Fruit fly (Drosophila melanogaster) whole organism, wandering third instar larva: Measurements from ENCODE around the gene Nle.

ENCODE experiments used
- Abd-B ChIP-seq: fragments of >200 bp; optimal IDR thresholded peaks from 2 replicates; lab custom pipeline; 2017; ENCODE audit warnings: missing biosample characterization, missing genetic modification characterization
- CG32264 ChIP-seq: fragments of 200-800 bp; sonication (Bioruptor generic); optimal IDR thresholded peaks from 2 replicates; lab custom pipeline; 2016; ENCODE audit warnings: missing biosample characterization, missing genetic modification characterization
- CG9705 ChIP-seq: fragments of 200-800 bp; sonication (Bioruptor generic); optimal IDR thresholded peaks from 2 replicates; lab custom pipeline; 2018; ENCODE audit warnings: missing biosample characterization, mild to moderate bottlenecking, missing genetic modification characterization
- CrebA ChIP-seq: fragments of 200-800 bp; sonication (Bioruptor generic); optimal IDR thresholded peaks from 2 replicates; lab custom pipeline; 2016; ENCODE audit warnings: missing biosample characterization, mild to moderate bottlenecking, missing genetic modification characterization, borderline replicate concordance
- Dfd ChIP-seq: fragments of >200 bp; optimal IDR thresholded peaks from 2 replicates; lab custom pipeline; 2017; ENCODE audit warnings: missing biosample characterization, missing genetic modification characterization
- Dif ChIP-seq: fragments of 200-275, 200-300 bp; sonication (Bioruptor generic); optimal IDR thresholded peaks from 2 replicates; lab custom pipeline; 2018; ENCODE audit warnings: missing biosample characterization, missing genetic modification characterization; ENCODE audit not compliant: partially characterized antibody
- GATAd ChIP-seq: sonication (Bioruptor generic); optimal IDR thresholded peaks from 2 replicates; lab custom pipeline; 2016; ENCODE audit warnings: missing biosample characterization, missing genetic modification characterization
- HLH106 ChIP-seq: fragments of 200-800 bp; optimal IDR thresholded peaks from 3 replicates; lab custom pipeline; 2019; ENCODE audit warnings: missing biosample characterization, mild to moderate bottlenecking, missing genetic modification characterization, moderate library complexity
- Hnf4 ChIP-seq: fragments of 200-800 bp; sonication (Bioruptor generic); optimal IDR thresholded peaks from 2 replicates; lab custom pipeline; 2016; ENCODE audit warnings: missing biosample characterization, mild to moderate bottlenecking, missing genetic modification characterization
- Hr78 ChIP-seq: fragments of >200 bp; optimal IDR thresholded peaks from 2 replicates; lab custom pipeline; 2017; ENCODE audit warnings: missing biosample characterization, missing genetic modification characterization
- Hr83 ChIP-seq: fragments of 200-300 bp; sonication (Bioruptor generic); optimal IDR thresholded peaks from 2 replicates; lab custom pipeline; 2016; ENCODE audit warnings: missing biosample characterization, mild to moderate bottlenecking, missing genetic modification characterization, moderate library complexity; ENCODE audit not compliant: poor library complexity, severe bottlenecking
- Jra ChIP-seq: sonication (Bioruptor generic); optimal IDR thresholded peaks from 2 replicates; lab custom pipeline; 2016; ENCODE audit warnings: missing biosample characterization, missing genetic modification characterization
- Mio ChIP-seq: sonication (Bioruptor generic); optimal IDR thresholded peaks from 2 replicates; lab custom pipeline; 2016; ENCODE audit warnings: missing biosample characterization, missing genetic modification characterization
- Myc ChIP-seq: fragments of >200 bp; optimal IDR thresholded peaks from 2 replicates; lab custom pipeline; 2017
- N ChIP-seq: fragments of >200 bp; optimal IDR thresholded peaks from 2 replicates; lab custom pipeline; 2018; ENCODE audit warnings: missing biosample characterization, missing external identifiers, missing genetic modification characterization
- OdsH ChIP-seq: fragments of 200-800 bp; sonication (Bioruptor generic); optimal IDR thresholded peaks from 2 replicates; lab custom pipeline; 2016; ENCODE audit warnings: missing biosample characterization, mild to moderate bottlenecking, missing genetic modification characterization
- Rel ChIP-seq, 2 experiments: fragments of 200-800 bp; sonication (Bioruptor generic) in 1 of 2; optimal IDR thresholded peaks; 2 replicates in 1 of 2; 3 replicates in 1 of 2; lab custom pipeline; 2016 to 2019; ENCODE audit warnings: mild to moderate bottlenecking in 2 of 2, missing biosample characterization in 2 of 2, missing genetic modification characterization in 2 of 2, moderate library complexity in 1 of 2
- Sp1 ChIP-seq: fragments of 200-800 bp; sonication (Bioruptor generic); optimal IDR thresholded peaks from 3 replicates; lab custom pipeline; 2019; ENCODE audit warnings: missing biosample characterization, mild to moderate bottlenecking, missing genetic modification characterization, moderate library complexity
- Vsx2 ChIP-seq: fragments of 200-300, 225-300 bp; sonication (Bioruptor generic); optimal IDR thresholded peaks from 2 replicates; lab custom pipeline; 2018; ENCODE audit warnings: missing biosample characterization, missing genetic modification characterization; ENCODE audit not compliant: partially characterized antibody
- br ChIP-seq: fragments of 200-800 bp; sonication (Bioruptor generic); optimal IDR thresholded peaks from 2 replicates; lab custom pipeline; 2016; ENCODE audit warnings: missing biosample characterization, missing genetic modification characterization
- brk ChIP-seq: fragments of 200-800 bp; sonication (Bioruptor generic); optimal IDR thresholded peaks from 2 replicates; lab custom pipeline; 2016; ENCODE audit warnings: missing biosample characterization, mild to moderate bottlenecking, missing genetic modification characterization
- dl ChIP-seq, 2 experiments: fragments of 175-275, 200-275 bp in 1 of 2; fragments of 200-275 bp in 1 of 2; sonication (Bioruptor generic); optimal IDR thresholded peaks; lab custom pipeline; 2018; ENCODE audit warnings: mild to moderate bottlenecking in 2 of 2, missing biosample characterization in 2 of 2, missing genetic modification characterization in 2 of 2, moderate library complexity in 2 of 2; ENCODE audit not compliant: partially characterized antibody in 2 of 2, insufficient read depth in 1 of 2
- dmrt93B ChIP-seq: fragments of 200-800 bp; sonication (Bioruptor generic); optimal IDR thresholded peaks from 2 replicates; lab custom pipeline; 2018; ENCODE audit warnings: missing biosample characterization, mild to moderate bottlenecking, missing genetic modification characterization
- dsf ChIP-seq: sonication (Bioruptor generic); optimal IDR thresholded peaks from 2 replicates; lab custom pipeline; 2016; ENCODE audit warnings: missing biosample characterization, missing genetic modification characterization, borderline replicate concordance
- ey ChIP-seq: fragments of 200-800 bp; sonication (Bioruptor generic); optimal IDR thresholded peaks from 2 replicates; lab custom pipeline; 2016; ENCODE audit warnings: missing biosample characterization, missing genetic modification characterization
- foxo ChIP-seq, 2 experiments: fragments of 200-800 bp; sonication (Bioruptor generic); optimal IDR thresholded peaks; 2 replicates in 1 of 2; 3 replicates in 1 of 2; lab custom pipeline; 2016 to 2017; ENCODE audit warnings: missing biosample characterization in 2 of 2, missing genetic modification characterization in 2 of 2
- fru ChIP-seq: fragments of 200-800 bp; sonication (Bioruptor generic); optimal IDR thresholded peaks from 3 replicates; lab custom pipeline; 2016; ENCODE audit warnings: missing biosample characterization, mild to moderate bottlenecking, missing genetic modification characterization
- h ChIP-seq: fragments of 200-800 bp; sonication (Bioruptor generic); optimal IDR thresholded peaks from 3 replicates; lab custom pipeline; 2016; ENCODE audit warnings: missing biosample characterization, mild to moderate bottlenecking, missing genetic modification characterization
- jim ChIP-seq: fragments of 175-275, 200-325 bp; sonication (Bioruptor generic); optimal IDR thresholded peaks from 2 replicates; lab custom pipeline; 2016; ENCODE audit warnings: missing biosample characterization, mild to moderate bottlenecking, missing genetic modification characterization
- lola ChIP-seq: fragments of >200 bp; optimal IDR thresholded peaks from 2 replicates; lab custom pipeline; 2017; ENCODE audit warnings: missing biosample characterization, missing genetic modification characterization
- pan ChIP-seq: fragments of >200 bp; optimal IDR thresholded peaks from 2 replicates; lab custom pipeline; 2017
- psq ChIP-seq: fragments of 200-800 bp; sonication (Bioruptor generic); optimal IDR thresholded peaks from 3 replicates; lab custom pipeline; 2017; ENCODE audit warnings: missing biosample characterization, mild to moderate bottlenecking, missing genetic modification characterization, moderate library complexity
- rgr ChIP-seq: fragments of 200-800 bp; sonication (Bioruptor generic); optimal IDR thresholded peaks from 3 replicates; lab custom pipeline; 2016; ENCODE audit warnings: missing biosample characterization, mild to moderate bottlenecking, missing genetic modification characterization
- sage ChIP-seq: fragments of 200-800 bp; sonication (Bioruptor generic); optimal IDR thresholded peaks from 2 replicates; lab custom pipeline; 2016; ENCODE audit warnings: missing biosample characterization, mild to moderate bottlenecking, missing genetic modification characterization
- sv ChIP-seq: fragments of 200-800 bp; sonication (Bioruptor generic); optimal IDR thresholded peaks from 3 replicates; lab custom pipeline; 2016; ENCODE audit warnings: missing biosample characterization, missing genetic modification characterization
- tai ChIP-seq: sonication (Bioruptor generic); optimal IDR thresholded peaks from 2 replicates; lab custom pipeline; 2016; ENCODE audit warnings: missing biosample characterization, missing genetic modification characterization
- usp ChIP-seq: fragments of >200 bp; optimal IDR thresholded peaks from 2 replicates; lab custom pipeline; 2017; ENCODE audit warnings: missing biosample characterization, missing genetic modification characterization
- woc ChIP-seq: sonication (Bioruptor generic); optimal IDR thresholded peaks from 2 replicates; lab custom pipeline; 2016; ENCODE audit warnings: missing biosample characterization, mild to moderate bottlenecking, missing genetic modification characterization

The Nle gene

dm6 chr2L:559770-560567 lies 8.0 kb downstream of the Nle start, which contains the start of gene rempA:
rempA (minus strand) TSS chr2L:560310.
- TF ChIP-seq Dfd (GFP tag; lab: Kevin White, UChicago) (no peak), brk (no peak), Abd-B (no peak), OdsH (GFP tag; lab: Kevin White, UChicago) (no peak), CG32264 (no peak), sage (no peak), jim (GFP tag; lab: Kevin White, UChicago) (no peak), Vsx2 (GFP tag; lab: Kevin White, UChicago) (no peak), dl (GFP tag; optimal IDR thresholded peaks at IDR 0.05; lab: Kevin White, UChicago; ENCODE audit: insufficient read depth in 1 of 2, partially characterized antibody in 2 of 2) (no peak), rgr (no peak), Hr83 (no peak), N (GFP tag; lab: Kevin White, UChicago) (no peak)

dm6 chr2L:559311-559710 lies 8.6 kb downstream of the Nle start, which contains the start of gene Tspo:
Tspo (plus strand) TSS chr2L:559612.
- TF ChIP-seq Mio (no peak), br (GFP tag; lab: Kevin White, UChicago) (no peak), Dfd (GFP tag; lab: Kevin White, UChicago) (no peak), tai (GFP tag; lab: Kevin White, UChicago) (no peak), dsf (GFP tag; lab: Kevin White, UChicago) (no peak), Hr83 (peak; percentile 6), sage (no peak), fru (GFP tag; lab: Kevin White, UChicago) (no peak), psq (no peak), h (no peak), GATAd (GFP tag; lab: Kevin White, UChicago) (no peak), CG9705 (GFP tag; lab: Kevin White, UChicago) (no peak), Vsx2 (GFP tag; lab: Kevin White, UChicago) (no peak), Rel (GFP tag; optimal IDR thresholded peaks at IDR 0.05; lab: Kevin White, UChicago) (no peak), Rel (tag; optimal IDR thresholded peaks at IDR 0.05; lab: Kevin White, UChicago) (peak; percentile 58), woc (GFP tag; lab: Kevin White, UChicago) (peak; percentile 71), usp (GFP tag; lab: Kevin White, UChicago) (no peak), lola (GFP tag; lab: Kevin White, UChicago) (no peak), rgr (no peak), OdsH (GFP tag; lab: Kevin White, UChicago) (peak; percentile 8), dmrt93B (GFP tag; lab: Kevin White, UChicago) (no peak), Dif (GFP tag; lab: Kevin White, UChicago) (peak; percentile 14), N (GFP tag; lab: Kevin White, UChicago) (peak; percentile 8), sv (GFP tag; lab: Kevin White, UChicago) (no peak), Myc (peak; percentile 96), Jra (GFP tag; lab: Kevin White, UChicago) (no peak), HLH106 (tag; lab: Kevin White, UChicago) (peak; percentile 1), foxo (GFP tag; optimal IDR thresholded peaks at IDR 0.05; lab: Kevin White, UChicago) (no peak), brk (no peak), jim (GFP tag; lab: Kevin White, UChicago) (no peak)
- TF ChIP-seq, all 38 proteins: peak for 8

- TF ChIP-seq Hr78 (GFP tag; lab: Kevin White, UChicago) (no peak), Mio (no peak), Dif (GFP tag; lab: Kevin White, UChicago) (peak; percentile 69), Rel (GFP tag; optimal IDR thresholded peaks at IDR 0.05; lab: Kevin White, UChicago) (peak; percentile 27), Rel (tag; optimal IDR thresholded peaks at IDR 0.05; lab: Kevin White, UChicago) (peak; percentile 74), ey (no peak), psq (no peak), GATAd (GFP tag; lab: Kevin White, UChicago) (no peak), lola (GFP tag; lab: Kevin White, UChicago) (no peak), fru (GFP tag; lab: Kevin White, UChicago) (no peak), CrebA (no peak), Hr83 (peak; percentile 61), sage (no peak), jim (GFP tag; lab: Kevin White, UChicago) (no peak), foxo (GFP tag; optimal IDR thresholded peaks at IDR 0.05; lab: Kevin White, UChicago) (no peak), CG9705 (GFP tag; lab: Kevin White, UChicago) (no peak), Abd-B (no peak), Dfd (GFP tag; lab: Kevin White, UChicago) (no peak), N (GFP tag; lab: Kevin White, UChicago) (no peak), rgr (peak; percentile 2), Hnf4 (GFP tag; lab: Kevin White, UChicago) (no peak), OdsH (GFP tag; lab: Kevin White, UChicago) (peak; percentile 43), pan (no peak), sv (GFP tag; lab: Kevin White, UChicago) (no peak), woc (GFP tag; lab: Kevin White, UChicago) (no peak), h (peak; percentile 51), Myc (no peak), Sp1 (GFP tag; lab: Kevin White, UChicago) (peak; percentile 26), Vsx2 (GFP tag; lab: Kevin White, UChicago) (no peak), usp (GFP tag; lab: Kevin White, UChicago) (no peak), dl (GFP tag; optimal IDR thresholded peaks at IDR 0.05; lab: Kevin White, UChicago; ENCODE audit: insufficient read depth in 1 of 2, partially characterized antibody in 2 of 2) (peak; percentile 35 to 39), HLH106 (tag; lab: Kevin White, UChicago) (no peak), brk (no peak), Jra (GFP tag; lab: Kevin White, UChicago) (peak; percentile 91)
Observed at dm6 chr2L:552432-552929, 15.4 kb downstream of the Nle start, which contains the start of gene Ets21C. Ets21C (minus strand) TSS chr2L:552923.
